Fruit fly (Drosophila melanogaster) whole organism, prepupa: Measurements from ENCODE around the gene CG14440.

Source experiments
- Blimp-1 ChIP-seq: fragments of 200-800 bp; sonication (Bioruptor generic); optimal IDR thresholded peaks from 3 replicates; lab custom pipeline; 2017; ENCODE audit warnings: missing biosample characterization, missing genetic modification characterization, mild to moderate bottlenecking, moderate library complexity, missing genetic modification reagents
- CG10669 ChIP-seq: fragments of 200-800 bp; sonication (Bioruptor generic); optimal IDR thresholded peaks from 3 replicates; lab custom pipeline; 2018; ENCODE audit warnings: missing biosample characterization, mild to moderate bottlenecking, missing genetic modification characterization, moderate library complexity
- CG11294 ChIP-seq: fragments of 200-800 bp; sonication (Bioruptor generic); IDR thresholded peaks from 2 replicates; pipeline ENCODE4 v1.3.6; 2022; ENCODE audit warnings: missing biosample characterization, missing genetic modification characterization
- CG11902 ChIP-seq: fragments of 200-800 bp; sonication (Bioruptor generic); optimal IDR thresholded peaks from 3 replicates; lab custom pipeline; 2016; ENCODE audit warnings: missing biosample characterization, missing genetic modification characterization
- CG1621 ChIP-seq: fragments of 200-800 bp; sonication (Bioruptor generic); optimal IDR thresholded peaks from 3 replicates; lab custom pipeline; 2018; ENCODE audit warnings: missing biosample characterization, mild to moderate bottlenecking, missing genetic modification characterization
- CG3032 ChIP-seq: fragments of 200-800 bp; optimal IDR thresholded peaks from 2 replicates; lab custom pipeline; 2019; ENCODE audit warnings: missing biosample characterization, mild to moderate bottlenecking, missing genetic modification characterization, moderate library complexity
- CG32006 ChIP-seq: fragments of 200-800 bp; sonication (Bioruptor generic); optimal IDR thresholded peaks from 3 replicates; lab custom pipeline; 2017; ENCODE audit warnings: missing biosample characterization, mild to moderate bottlenecking, missing genetic modification characterization
- CG3919 ChIP-seq: fragments of 200-800 bp; sonication (Bioruptor generic); optimal IDR thresholded peaks from 3 replicates; lab custom pipeline; 2016; ENCODE audit warnings: missing biosample characterization, missing genetic modification characterization
- CG4318 ChIP-seq: fragments of 200-800 bp; sonication (Bioruptor generic); optimal IDR thresholded peaks from 3 replicates; lab custom pipeline; 2017; ENCODE audit warnings: missing biosample characterization, mild to moderate bottlenecking, missing genetic modification characterization
- CG6163 ChIP-seq: fragments of 200-800 bp; sonication (Bioruptor generic); IDR thresholded peaks from 3 replicates; pipeline ENCODE4 v1.3.6; 2022; ENCODE audit warnings: missing biosample characterization, missing genetic modification characterization
- CG6276 ChIP-seq: fragments of 200-800 bp; sonication (Bioruptor generic); optimal IDR thresholded peaks from 2 replicates; lab custom pipeline; 2017; ENCODE audit warnings: missing biosample characterization, mild to moderate bottlenecking, missing genetic modification characterization
- CG6792 ChIP-seq: fragments of 200-800 bp; sonication (Bioruptor generic); optimal IDR thresholded peaks from 3 replicates; lab custom pipeline; 2016; ENCODE audit warnings: missing biosample characterization, missing genetic modification characterization
- CG6808 ChIP-seq: fragments of 200-800 bp; sonication (Bioruptor generic); optimal IDR thresholded peaks from 3 replicates; lab custom pipeline; 2017; ENCODE audit warnings: missing biosample characterization, missing genetic modification characterization, mild to moderate bottlenecking, moderate library complexity, missing genetic modification reagents
- CG6854 ChIP-seq: fragments of 200-800 bp; sonication (Bioruptor generic); optimal IDR thresholded peaks from 2 replicates; lab custom pipeline; 2017; ENCODE audit warnings: missing biosample characterization, mild to moderate bottlenecking, missing genetic modification characterization
- CG7368 ChIP-seq: fragments of 200-800 bp; sonication (Bioruptor generic); optimal IDR thresholded peaks from 3 replicates; lab custom pipeline; 2016; ENCODE audit warnings: missing biosample characterization, missing genetic modification characterization
- CG8119 ChIP-seq: fragments of 200-800 bp; sonication (Bioruptor generic); IDR thresholded peaks from 3 replicates; pipeline ENCODE4 v1.3.6; 2022; ENCODE audit warnings: missing biosample characterization, missing genetic modification characterization
- CG8319 ChIP-seq: fragments of 200-800 bp; sonication (Bioruptor generic); optimal IDR thresholded peaks from 3 replicates; lab custom pipeline; 2016; ENCODE audit warnings: missing biosample characterization, missing genetic modification characterization
- CG8632 ChIP-seq: fragments of 200-800 bp; sonication (Bioruptor generic); optimal IDR thresholded peaks from 3 replicates; lab custom pipeline; 2016; ENCODE audit warnings: missing biosample characterization, missing genetic modification characterization
- CG9139 ChIP-seq: fragments of 200-800 bp; sonication (Bioruptor generic); optimal IDR thresholded peaks from 3 replicates; lab custom pipeline; 2017; ENCODE audit warnings: missing biosample characterization, mild to moderate bottlenecking, missing genetic modification characterization
- Eip93F ChIP-seq: fragments of 200-800 bp; sonication (Bioruptor generic); optimal IDR thresholded peaks from 2 replicates; lab custom pipeline; 2016; ENCODE audit warnings: missing biosample characterization, mild to moderate bottlenecking, missing genetic modification characterization
- Ets21C ChIP-seq: fragments of 200-800 bp; sonication (Bioruptor generic); optimal IDR thresholded peaks from 3 replicates; lab custom pipeline; 2016; ENCODE audit warnings: missing biosample characterization, missing genetic modification characterization
- Ets96B ChIP-seq: fragments of 200-800 bp; optimal IDR thresholded peaks from 2 replicates; lab custom pipeline; 2019; ENCODE audit warnings: missing biosample characterization, mild to moderate bottlenecking, missing genetic modification characterization, moderate library complexity
- Gug ChIP-seq: fragments of 200-800 bp; sonication (Bioruptor generic); IDR thresholded peaks from 2 replicates; pipeline ENCODE4 v1.3.6; 2022; ENCODE audit warnings: missing biosample characterization, missing genetic modification characterization
- Hr38 ChIP-seq: sonication (Bioruptor generic); optimal IDR thresholded peaks from 2 replicates; lab custom pipeline; 2016; ENCODE audit warnings: missing biosample characterization, missing genetic modification characterization
- Hr39 ChIP-seq: fragments of 200-800 bp; sonication (Bioruptor generic); optimal IDR thresholded peaks from 2 replicates; lab custom pipeline; 2016; ENCODE audit warnings: missing biosample characterization, missing genetic modification characterization
- Hr4 ChIP-seq: fragments of 200-800 bp; sonication (Bioruptor generic); optimal IDR thresholded peaks from 3 replicates; lab custom pipeline; 2016; ENCODE audit warnings: missing biosample characterization, missing genetic modification characterization
- Lpt ChIP-seq: fragments of 200-800 bp; sonication (Bioruptor generic); optimal IDR thresholded peaks from 3 replicates; lab custom pipeline; 2016; ENCODE audit warnings: missing biosample characterization, missing genetic modification characterization
- OdsH ChIP-seq: fragments of 200-800 bp; sonication (Bioruptor generic); optimal IDR thresholded peaks from 3 replicates; lab custom pipeline; 2016; ENCODE audit warnings: missing biosample characterization, missing genetic modification characterization
- Sox102F ChIP-seq: fragments of 200-800 bp; sonication (Bioruptor generic); optimal IDR thresholded peaks from 2 replicates; lab custom pipeline; 2016; ENCODE audit warnings: missing biosample characterization, mild to moderate bottlenecking, missing genetic modification characterization
- Sox14 ChIP-seq: fragments of 200-800 bp; sonication (Bioruptor generic); optimal IDR thresholded peaks from 3 replicates; lab custom pipeline; 2016; ENCODE audit warnings: missing biosample characterization, missing genetic modification characterization
- Sox15 ChIP-seq: fragments of 200-800 bp; sonication (Bioruptor generic); optimal IDR thresholded peaks from 3 replicates; lab custom pipeline; 2016; ENCODE audit warnings: missing biosample characterization, missing genetic modification characterization
- achi ChIP-seq: fragments of 200-800 bp; sonication (Bioruptor generic); optimal IDR thresholded peaks from 3 replicates; lab custom pipeline; 2016; ENCODE audit warnings: missing biosample characterization, missing genetic modification characterization
- acj6 ChIP-seq: fragments of 200-800 bp; sonication (Bioruptor generic); optimal IDR thresholded peaks from 3 replicates; lab custom pipeline; 2016; ENCODE audit warnings: missing biosample characterization, missing genetic modification characterization
- cyc ChIP-seq: fragments of 200-800 bp; sonication (Bioruptor generic); optimal IDR thresholded peaks from 3 replicates; lab custom pipeline; 2016; ENCODE audit warnings: missing biosample characterization, missing genetic modification characterization
- dsx ChIP-seq: fragments of 200-800 bp; optimal IDR thresholded peaks from 3 replicates; lab custom pipeline; 2019; ENCODE audit warnings: missing biosample characterization, mild to moderate bottlenecking, missing genetic modification characterization, moderate library complexity; ENCODE audit not compliant: poor library complexity, severe bottlenecking
- eg ChIP-seq: fragments of 200-800 bp; sonication (Bioruptor generic); IDR thresholded peaks from 3 replicates; pipeline ENCODE4 v1.3.6; 2022; ENCODE audit warnings: missing biosample characterization, missing genetic modification characterization
- esn ChIP-seq: fragments of 200-800 bp; sonication (Bioruptor generic); optimal IDR thresholded peaks from 2 replicates; lab custom pipeline; 2016; ENCODE audit warnings: missing biosample characterization, mild to moderate bottlenecking, missing genetic modification characterization, moderate library complexity
- fd59A ChIP-seq: fragments of 200-800 bp; sonication (Bioruptor generic); optimal IDR thresholded peaks from 2 replicates; lab custom pipeline; 2017; ENCODE audit warnings: missing biosample characterization, mild to moderate bottlenecking, missing genetic modification characterization, missing genetic modification reagents
- fd85E ChIP-seq: fragments of 200-800 bp; sonication (Bioruptor generic); optimal IDR thresholded peaks from 3 replicates; lab custom pipeline; 2016; ENCODE audit warnings: missing biosample characterization, missing genetic modification characterization
- lz ChIP-seq: fragments of 200-800 bp; sonication (Bioruptor generic); optimal IDR thresholded peaks from 3 replicates; lab custom pipeline; 2016; ENCODE audit warnings: missing biosample characterization, missing genetic modification characterization
- pdm3 ChIP-seq: fragments of 200-800 bp; sonication (Bioruptor generic); optimal IDR thresholded peaks from 3 replicates; lab custom pipeline; 2016; ENCODE audit warnings: missing biosample characterization, missing genetic modification characterization
- spab ChIP-seq: fragments of 200-800 bp; sonication (Bioruptor generic); optimal IDR thresholded peaks from 2 replicates; lab custom pipeline; 2017; ENCODE audit warnings: missing biosample characterization, mild to moderate bottlenecking, missing genetic modification characterization, missing genetic modification reagents
- ss ChIP-seq, 2 experiments: fragments of 200-800 bp; sonication (Bioruptor generic); optimal IDR thresholded peaks; 2 replicates in 1 of 2; 3 replicates in 1 of 2; lab custom pipeline; 2017 to 2018; ENCODE audit warnings: mild to moderate bottlenecking in 2 of 2, missing biosample characterization in 2 of 2, missing genetic modification characterization in 2 of 2, moderate library complexity in 1 of 2
- topi ChIP-seq: fragments of 200-800 bp; sonication (Bioruptor generic); optimal IDR thresholded peaks from 3 replicates; lab custom pipeline; 2016; ENCODE audit warnings: missing biosample characterization, missing genetic modification characterization

The CG14440 gene

dm6 chrX:6656626-6657558 lies 41.5 kb downstream of the CG14440 start (continued):
- 0 out of 3 replicates have a peak, but pooled peaks have one; percentile 30 for TF ChIP-seq CG6163 (GFP tag; lab: Robert Waterston, UW)
- TF ChIP-seq CG3919, result peak; percentile 34
- peak; percentile 44 for TF ChIP-seq CG3032 (tag; lab: Kevin White, UChicago)
- no peak for TF ChIP-seq fd85E (GFP tag; lab: Kevin White, UChicago)
- no peak for TF ChIP-seq Ets21C (GFP tag; lab: Kevin White, UChicago)
- no peak for TF ChIP-seq eg (GFP tag; lab: Robert Waterston, UW)
- no peak for TF ChIP-seq Hr38 (GFP tag; lab: Kevin White, UChicago)
- peak; percentile 55 for TF ChIP-seq CG6276 (GFP tag; lab: Kevin White, UChicago)
- peak; percentile 41 for TF ChIP-seq OdsH (GFP tag; lab: Kevin White, UChicago)
- TF ChIP-seq cyc, result no peak
- TF ChIP-seq Sox15 (GFP tag; lab: Kevin White, UChicago), result no peak
- peak; percentile 34 for TF ChIP-seq pdm3
- TF ChIP-seq CG10669, result peak; percentile 24
- peak; percentile 48 for TF ChIP-seq Hr4 (GFP tag; lab: Kevin White, UChicago)
- TF ChIP-seq acj6 (GFP tag; lab: Kevin White, UChicago), result peak; percentile 26

dm6 chrX:6656023-6656594 lies 42.3 kb downstream of the CG14440 start:
- TF ChIP-seq lz (GFP tag; lab: Kevin White, UChicago), result peak; percentile 93
- peak; percentile 92 for TF ChIP-seq CG6276 (GFP tag; lab: Kevin White, UChicago)
- peak; percentile 85 for TF ChIP-seq Lpt (GFP tag; lab: Kevin White, UChicago)
- TF ChIP-seq CG9139 (GFP tag; lab: Kevin White, UChicago), result peak; percentile 65
- peak; percentile 96 for TF ChIP-seq CG32006 (GFP tag; lab: Kevin White, UChicago)
- TF ChIP-seq CG10669, result peak; percentile 91
- TF ChIP-seq Sox15 (GFP tag; lab: Kevin White, UChicago), result peak; percentile 89
- TF ChIP-seq Hr4 (GFP tag; lab: Kevin White, UChicago), result peak; percentile 96
- peak; percentile 80 for TF ChIP-seq fd59A
- peak; percentile 68 for TF ChIP-seq CG6854 (GFP tag; lab: Kevin White, UChicago)
- peak; percentile 71 for TF ChIP-seq CG11294 (GFP tag; lab: Robert Waterston, UW)
- TF ChIP-seq CG6792 (GFP tag; lab: Kevin White, UChicago), result peak; percentile 91
- TF ChIP-seq spab (GFP tag; lab: Kevin White, UChicago), result peak; percentile 85
- no peak for TF ChIP-seq Hr38 (GFP tag; lab: Kevin White, UChicago)
- TF ChIP-seq CG1621 (tag; lab: Kevin White, UChicago), result peak; percentile 84
- peak; percentile 85 for TF ChIP-seq CG7368 (GFP tag; lab: Kevin White, UChicago)
- peak; percentile 95 for TF ChIP-seq esn (GFP tag; lab: Kevin White, UChicago)
- peak; percentile 92 for TF ChIP-seq CG4318 (GFP tag; lab: Kevin White, UChicago)
- TF ChIP-seq topi (GFP tag; lab: Kevin White, UChicago), result peak; percentile 96
- TF ChIP-seq CG3032 (tag; lab: Kevin White, UChicago), result peak; percentile 84
- TF ChIP-seq Hr39 (GFP tag; lab: Kevin White, UChicago), result peak; percentile 93
- peak; percentile 82 for TF ChIP-seq Gug (GFP tag; lab: Robert Waterston, UW)
- peak; percentile 92 for TF ChIP-seq CG3919
- TF ChIP-seq fd85E (GFP tag; lab: Kevin White, UChicago), result peak; percentile 75
- peak; percentile 86 for TF ChIP-seq Ets21C (GFP tag; lab: Kevin White, UChicago)
- TF ChIP-seq Eip93F (GFP tag; lab: Kevin White, UChicago), result peak; percentile 89
- peak; percentile 89 for TF ChIP-seq CG8319
- TF ChIP-seq achi, result peak; percentile 89
- TF ChIP-seq ss (GFP tag; optimal IDR thresholded peaks at IDR 0.05; lab: Kevin White, UChicago), result peak; percentile 77 to 88
- TF ChIP-seq CG8632 (GFP tag; lab: Kevin White, UChicago), result peak; percentile 90
- peak; percentile 93 for TF ChIP-seq CG8119 (GFP tag; lab: Robert Waterston, UW)
- peak; percentile 84 for TF ChIP-seq Ets96B
- peak; percentile 91 for TF ChIP-seq acj6 (GFP tag; lab: Kevin White, UChicago)
- peak; percentile 93 for TF ChIP-seq pdm3
- peak; percentile 90 for TF ChIP-seq CG6163 (GFP tag; lab: Robert Waterston, UW)
- TF ChIP-seq Blimp-1 (GFP tag; lab: Kevin White, UChicago), result peak; percentile 86
- TF ChIP-seq Sox102F (GFP tag; lab: Kevin White, UChicago), result peak; percentile 90
- peak; percentile 87 for TF ChIP-seq CG6808 (GFP tag; lab: Kevin White, UChicago)
- peak; percentile 91 for TF ChIP-seq Sox14 (GFP tag; lab: Kevin White, UChicago)
- TF ChIP-seq CG11902, result peak; percentile 88
- peak; percentile 93 for TF ChIP-seq OdsH (GFP tag; lab: Kevin White, UChicago)
- TF ChIP-seq dsx (GFP tag; lab: Kevin White, UChicago), result peak; percentile 85
